Fruit fly (Drosophila melanogaster): Measurements from ENCODE around the gene ND-ACP.
A peak's percentile ranks its signal among the peaks of the same experiment; 100 is the strongest.

The ND-ACP gene

DNA sequence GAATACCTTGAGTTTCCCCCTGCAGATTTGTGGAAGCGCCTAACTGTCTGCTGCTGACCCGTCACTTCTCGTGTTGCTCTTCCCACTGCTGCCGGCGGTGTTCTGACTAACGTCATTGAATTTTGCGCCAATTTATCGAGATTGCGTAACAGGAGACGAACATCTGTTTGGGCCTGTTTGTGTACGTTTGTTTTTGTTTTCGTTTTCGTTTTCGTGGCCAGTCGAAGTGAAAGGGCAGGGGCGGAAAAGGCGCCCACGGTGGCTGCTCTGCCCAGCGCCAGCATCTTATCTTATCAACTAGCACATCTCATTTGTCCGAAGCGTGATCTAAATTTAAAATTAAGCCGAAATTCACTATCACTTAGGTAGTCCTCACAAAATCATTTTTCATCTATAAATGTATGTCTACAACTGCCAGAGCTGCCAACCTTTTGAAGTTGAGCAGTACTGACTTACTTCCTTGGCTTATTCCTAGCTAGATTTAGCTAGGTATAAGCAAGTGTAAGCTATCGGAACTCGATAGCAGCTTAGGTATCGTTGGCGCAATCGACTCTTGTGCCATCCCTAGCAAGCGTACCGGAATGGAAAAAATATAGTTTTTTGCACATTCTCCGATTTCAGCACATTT lies 22.6 kb upstream of the ND-ACP start, which contains the start of the genes Ctr9 and Nt5a (continued):
- TF ChIP-seq CG4854 (GFP tag; optimal IDR thresholded peaks at IDR 0.05) (peak; percentile 18), CG10543 (GFP tag; optimal IDR thresholded peaks at IDR 0.05) (peak; percentile 76), Hr78 (GFP tag; optimal IDR thresholded peaks at IDR 0.05) (peak in 1 of 2 experiments; percentile 42), CG7357 (GFP tag; IDR thresholded peaks at IDR 0.05) (peak; percentile 7; the same call in 1 of the 3 replicates), CG30431 (GFP tag; optimal IDR thresholded peaks at IDR 0.05) (no peak), dmrt11E (tag; optimal IDR thresholded peaks at IDR 0.05) (peak; percentile 31), CG2129 (GFP tag; IDR thresholded peaks at IDR 0.05; ENCODE audit: partially characterized antibody) (peak; percentile 54; the same call in 1 of the 2 replicates), fu2 (GFP tag; optimal IDR thresholded peaks at IDR 0.05) (peak; percentile 60), psq (GFP tag; optimal IDR thresholded peaks at IDR 0.05) (no peak), CG11695 (GFP tag; IDR thresholded peaks at IDR 0.05) (no peak), stwl (tag; optimal IDR thresholded peaks at IDR 0.05) (peak; percentile 78), sisA (GFP tag; IDR thresholded peaks at IDR 0.05) (peak; percentile 32), CG13775 (GFP tag; optimal IDR thresholded peaks at IDR 0.05) (peak; percentile 61), Ptx1 (GFP tag; IDR thresholded peaks at IDR 0.05) (0 out of 2 replicates have a peak, but pooled peaks have one; percentile 41), Dbx (GFP tag; IDR thresholded peaks at IDR 0.05) (peak; percentile 68; the same call in 2 of the 3 replicates), CG10274 (GFP tag; optimal IDR thresholded peaks at IDR 0.05) (no peak), dati (GFP tag; IDR thresholded peaks at IDR 0.05) (no peak), CG6175 (GFP tag; IDR thresholded peaks at IDR 0.05) (no peak), CoRest (tag; optimal IDR thresholded peaks at IDR 0.05) (peak; percentile 62), YL-1 (GFP tag; optimal IDR thresholded peaks at IDR 0.05) (peak; percentile 91), HmgD (GFP tag; optimal IDR thresholded peaks at IDR 0.05) (peak; percentile 41), CG5245 (GFP tag; optimal IDR thresholded peaks at IDR 0.05) (no peak), CG11398 (GFP tag; optimal IDR thresholded peaks at IDR 0.05) (peak; percentile 45), CG1647 (GFP tag; optimal IDR thresholded peaks at IDR 0.05) (peak; percentile 50), sens (GFP tag) (peak; percentile 93), h (optimal IDR thresholded peaks at IDR 0.05) (no peak), Med (GFP tag) (peak; percentile 96), CG6791 (GFP tag; IDR thresholded peaks at IDR 0.05; ENCODE audit: partially characterized antibody) (peak; percentile 81), NfI (GFP tag; optimal IDR thresholded peaks at IDR 0.05) (peak; percentile 66), CG30020 (tag; optimal IDR thresholded peaks at IDR 0.05) (peak; percentile 74), CG4282 (GFP tag; optimal IDR thresholded peaks at IDR 0.05) (peak; percentile 27), CG3163 (GFP tag; optimal IDR thresholded peaks at IDR 0.05) (peak; percentile 50), da (GFP tag; optimal IDR thresholded peaks at IDR 0.05) (peak; percentile 28), disco-r (GFP tag; optimal IDR thresholded peaks at IDR 0.05) (no peak), Xbp1 (GFP tag; optimal IDR thresholded peaks at IDR 0.05) (peak; percentile 65), crp (GFP tag; optimal IDR thresholded peaks at IDR 0.05) (peak in 1 of 2 experiments; percentile 79), Dip3 (GFP tag; optimal IDR thresholded peaks at IDR 0.05) (peak; percentile 46), tna (GFP tag; IDR thresholded peaks at IDR 0.05; ENCODE audit: partially characterized antibody) (peak; percentile 63), run (tag; optimal IDR thresholded peaks at IDR 0.05) (no peak), Oaz (GFP tag; IDR thresholded peaks at IDR 0.05) (no peak), HLH54F (GFP tag; optimal IDR thresholded peaks at IDR 0.05) (peak; percentile 65), CG7556 (GFP tag; optimal IDR thresholded peaks at IDR 0.05) (peak; percentile 10), ham (GFP tag; IDR thresholded peaks at IDR 0.05) (no peak), CG15073 (GFP tag; optimal IDR thresholded peaks at IDR 0.05) (no peak), CG31365 (tag; optimal IDR thresholded peaks at IDR 0.05) (no peak), ase (GFP tag; IDR thresholded peaks at IDR 0.05) (no peak), CG14965 (GFP tag; optimal IDR thresholded peaks at IDR 0.05; ENCODE audit: borderline replicate concordance) (no peak), vfl (GFP tag; optimal IDR thresholded peaks at IDR 0.05) (peak; percentile 71), CG18599 (GFP tag; optimal IDR thresholded peaks at IDR 0.05) (peak; percentile 38)
